ENCODE assay signal across 2 fruit fly cellular contexts in the genomic region with DNA sequence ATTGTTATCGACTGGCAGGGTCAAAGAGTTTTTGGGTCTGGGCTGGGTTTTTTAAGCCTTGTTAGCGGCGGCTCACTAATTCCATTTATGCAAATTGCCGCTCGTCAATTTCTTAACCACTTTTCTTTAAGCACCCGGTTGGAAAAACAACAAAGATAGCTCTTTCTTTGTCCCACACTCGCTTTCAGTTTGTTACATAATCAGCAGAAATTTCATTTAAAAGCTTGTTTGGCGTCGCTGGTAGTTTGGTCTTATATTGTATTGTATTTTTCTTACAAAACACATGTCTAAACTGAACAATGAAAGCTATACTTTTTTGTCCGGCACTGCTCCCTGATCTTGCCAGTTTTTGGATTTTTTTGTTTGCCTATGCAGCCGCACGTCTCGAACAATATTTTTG.
TF ChIP-seq lines count a peak whose summit lies in the region.

No protein-coding gene starts in this region.

- TF ChIP-seq CTCF in whole organism, embryonic (GFP tag; optimal IDR thresholded peaks at IDR 0.05; lab: Kevin White, UChicago) = no peak

TF ChIP-seq in whole organism, embryonic, 481 proteins besides CTCF, POLR2A, EP300 and RAD21:
- no peak for TF ChIP-seq sd (tag; optimal IDR thresholded peaks at IDR 0.05; lab: Kevin White, UChicago)
- TF ChIP-seq CG14860 (GFP tag; IDR thresholded peaks at IDR 0.05; lab: Robert Waterston, UW; ENCODE audit: partially characterized antibody) = no peak
- no peak for TF ChIP-seq Rfx (GFP tag; IDR thresholded peaks at IDR 0.05; lab: Robert Waterston, UW)
- TF ChIP-seq ftz-f1 (GFP tag; optimal IDR thresholded peaks at IDR 0.05; lab: Kevin White, UChicago) = no peak
- no peak for TF ChIP-seq NFAT (GFP tag; IDR thresholded peaks at IDR 0.05; lab: Robert Waterston, UW)
- no peak for TF ChIP-seq CG31441 (GFP tag; IDR thresholded peaks at IDR 0.05; lab: Robert Waterston, UW)
- TF ChIP-seq Pdp1 (GFP tag; optimal IDR thresholded peaks at IDR 0.05; lab: Kevin White, UChicago) = peak in 1 of 2 experiments; percentile 92
- TF ChIP-seq vvl (GFP tag; IDR thresholded peaks at IDR 0.05; lab: Robert Waterston, UW) = peak; percentile 46; the same call in 1 of the 2 replicates
- TF ChIP-seq CG18476 (GFP tag; optimal IDR thresholded peaks at IDR 0.05; lab: Kevin White, UChicago) = no peak
- peak; percentile 31 for TF ChIP-seq oc (tag; optimal IDR thresholded peaks at IDR 0.05; lab: Kevin White, UChicago)
TF ChIP-seq in whole organism, embryonic: peak in this region for 3.

TF ChIP-seq in whole organism, prepupa, 60 proteins besides CTCF, POLR2A, EP300 and RAD21:
- TF ChIP-seq CG6163 (GFP tag; IDR thresholded peaks at IDR 0.05; lab: Robert Waterston, UW) (0 out of 3 replicates have a peak, but pooled peaks have one; percentile 14), net (GFP tag; optimal IDR thresholded peaks at IDR 0.05; lab: Kevin White, UChicago) (no peak)
